Worm (Caenorhabditis elegans): Measurements from ENCODE around the gene C35A5.10.

- TF ChIP-seq pqm-1 (tag; optimal IDR thresholded peaks at IDR 0.05): no peak
- no peak for TF ChIP-seq jun-1 (tag; optimal IDR thresholded peaks at IDR 0.05)
- TF ChIP-seq ceh-16 (tag; optimal IDR thresholded peaks at IDR 0.05): no peak
- TF ChIP-seq ZK546.5 (tag; optimal IDR thresholded peaks at IDR 0.05): no peak
- no peak for TF ChIP-seq ztf-4 (tag; optimal IDR thresholded peaks at IDR 0.05)
- no peak for TF ChIP-seq nhr-237 (tag; optimal IDR thresholded peaks at IDR 0.05)
- no peak for TF ChIP-seq elt-3 (tag; optimal IDR thresholded peaks at IDR 0.05)
- no peak for TF ChIP-seq lin-39 (tag; optimal IDR thresholded peaks at IDR 0.05)
- TF ChIP-seq unc-39 (tag; optimal IDR thresholded peaks at IDR 0.05): no peak
- TF ChIP-seq snpc-4 (tag; optimal IDR thresholded peaks at IDR 0.05): no peak
- no peak for TF ChIP-seq skn-1 (tag; optimal IDR thresholded peaks at IDR 0.05)
- TF ChIP-seq nhr-77 (tag; optimal IDR thresholded peaks at IDR 0.05): no peak
- TF ChIP-seq nhr-25 (tag; optimal IDR thresholded peaks at IDR 0.05): no peak
- no peak for TF ChIP-seq zag-1 (tag; optimal IDR thresholded peaks at IDR 0.05)
These were observed 14.0 kb upstream of the C35A5.10 start, which contains the start of gene ncx-5 for ce11 chrV:10489998-10490397.
